Fruit fly (Drosophila melanogaster) whole organism, embryonic: Measurements from ENCODE around the gene Cyp313a1.

ENCODE experiments used
- Ada2b ChIP-seq: fragments of 200-800 bp; sonication (Bioruptor generic); IDR thresholded peaks from 2 replicates; pipeline ENCODE4 v1.3.6; 2022; ENCODE audit warnings: missing biosample characterization, missing genetic modification characterization
- Bgb ChIP-seq: fragments of 200-800 bp; sonication (Bioruptor generic); IDR thresholded peaks from 2 replicates; pipeline ENCODE4 v1.3.6; 2022; ENCODE audit warnings: missing biosample characterization, missing genetic modification characterization; ENCODE audit not compliant: partially characterized antibody
- Bteb2 ChIP-seq: fragments of 200-800 bp; sonication (Bioruptor generic); optimal IDR thresholded peaks from 2 replicates; lab custom pipeline; 2016; ENCODE audit warnings: missing biosample characterization, missing genetic modification characterization
- CG10321 ChIP-seq: fragments of 200-800 bp; sonication (Bioruptor generic); IDR thresholded peaks from 2 replicates; pipeline ENCODE4 v1.3.6; 2022; ENCODE audit warnings: missing biosample characterization, missing genetic modification characterization
- CG10654 ChIP-seq: fragments of 200-800 bp; sonication (Bioruptor generic); optimal IDR thresholded peaks from 2 replicates; lab custom pipeline; 2016; ENCODE audit warnings: missing biosample characterization, missing genetic modification characterization
- CG11093 ChIP-seq: fragments of 200-800 bp; sonication (Bioruptor generic); IDR thresholded peaks from 3 replicates; pipeline ENCODE4 v1.3.6; 2022; ENCODE audit warnings: missing biosample characterization, missing genetic modification characterization
- CG12104 ChIP-seq: fragments of 200-800 bp; sonication (Bioruptor generic); optimal IDR thresholded peaks from 3 replicates; lab custom pipeline; 2016; ENCODE audit warnings: missing biosample characterization, missing genetic modification characterization
- CG12219 ChIP-seq: fragments of 200-800 bp; sonication (Bioruptor generic); optimal IDR thresholded peaks from 3 replicates; lab custom pipeline; 2018; ENCODE audit warnings: missing biosample characterization, mild to moderate bottlenecking, missing genetic modification characterization
- CG12769 ChIP-seq: fragments of 200-800 bp; sonication (Bioruptor generic); optimal IDR thresholded peaks from 2 replicates; lab custom pipeline; 2019; ENCODE audit warnings: missing biosample characterization, mild to moderate bottlenecking, missing genetic modification characterization, moderate library complexity
- CG13775 ChIP-seq: fragments of 200-800 bp; sonication (Bioruptor generic); optimal IDR thresholded peaks from 3 replicates; lab custom pipeline; 2017; ENCODE audit warnings: missing biosample characterization, mild to moderate bottlenecking, missing genetic modification characterization
- CG13894 ChIP-seq: fragments of 200-800 bp; sonication (Bioruptor generic); optimal IDR thresholded peaks from 3 replicates; lab custom pipeline; 2018; ENCODE audit warnings: missing biosample characterization, mild to moderate bottlenecking, missing genetic modification characterization, moderate library complexity
- CG15514 ChIP-seq: fragments of 200-800 bp; sonication (Bioruptor generic); optimal IDR thresholded peaks from 3 replicates; lab custom pipeline; 2017; ENCODE audit warnings: missing biosample characterization, missing genetic modification characterization, mild to moderate bottlenecking, moderate library complexity, missing genetic modification reagents
- CG16779 ChIP-seq: fragments of 200-800 bp; sonication (Bioruptor generic); IDR thresholded peaks from 2 replicates; pipeline ENCODE4 v1.3.6; 2022; ENCODE audit warnings: missing biosample characterization, missing genetic modification characterization
- CG16813 ChIP-seq: fragments of 200-800 bp; sonication (Bioruptor generic); IDR thresholded peaks from 3 replicates; pipeline ENCODE4 v1.3.6; 2022; ENCODE audit warnings: missing biosample characterization, missing genetic modification characterization; ENCODE audit not compliant: partially characterized antibody
- CG17359 ChIP-seq: fragments of 200-800 bp; sonication (Bioruptor generic); optimal IDR thresholded peaks from 3 replicates; lab custom pipeline; 2018; ENCODE audit warnings: missing biosample characterization, mild to moderate bottlenecking, missing genetic modification characterization, moderate library complexity
- CG18599 ChIP-seq: fragments of 200-800 bp; sonication (Bioruptor generic); optimal IDR thresholded peaks from 3 replicates; lab custom pipeline; 2017; ENCODE audit warnings: missing biosample characterization, missing genetic modification characterization, mild to moderate bottlenecking, moderate library complexity, missing genetic modification reagents
- CG2199 ChIP-seq: fragments of 200-800 bp; sonication (Bioruptor generic); IDR thresholded peaks from 3 replicates; pipeline ENCODE4 v1.3.6; 2022; ENCODE audit warnings: missing biosample characterization, missing genetic modification characterization
- CG34376 ChIP-seq: fragments of 200-800 bp; sonication (Bioruptor generic); optimal IDR thresholded peaks from 2 replicates; lab custom pipeline; 2018; ENCODE audit warnings: missing biosample characterization, mild to moderate bottlenecking, missing genetic modification characterization
- CG7271 ChIP-seq: fragments of 200-800 bp; sonication (Bioruptor generic); optimal IDR thresholded peaks from 2 replicates; lab custom pipeline; 2018; ENCODE audit warnings: missing biosample characterization, mild to moderate bottlenecking, missing genetic modification characterization, moderate library complexity
- CG9437 ChIP-seq: fragments of 200-800 bp; sonication (Bioruptor generic); optimal IDR thresholded peaks from 2 replicates; lab custom pipeline; 2018; ENCODE audit warnings: missing biosample characterization, mild to moderate bottlenecking, missing genetic modification characterization
- CkIIα-i1 ChIP-seq: fragments of 200-800 bp; sonication (Bioruptor generic); IDR thresholded peaks from 2 replicates; pipeline ENCODE4 v1.3.6; 2022; ENCODE audit warnings: missing biosample characterization, missing genetic modification characterization
- Dad ChIP-seq: fragments of 200-800 bp; sonication (Bioruptor generic); optimal IDR thresholded peaks from 3 replicates; lab custom pipeline; 2016; ENCODE audit warnings: missing biosample characterization, missing genetic modification characterization
- Dfd ChIP-seq, 2 experiments: fragments of >200 bp; optimal IDR thresholded peaks; 2 replicates each; lab custom pipeline; 2017; ENCODE audit warnings: missing biosample characterization in 2 of 2, missing genetic modification characterization in 2 of 2
- Doc3 ChIP-seq: fragments of 200-800 bp; sonication (Bioruptor generic); IDR thresholded peaks from 3 replicates; pipeline ENCODE4 v1.3.6; 2022; ENCODE audit warnings: missing biosample characterization, missing genetic modification characterization; ENCODE audit not compliant: partially characterized antibody
- Drgx ChIP-seq: fragments of 200-800 bp; sonication (Bioruptor generic); IDR thresholded peaks from 2 replicates; pipeline ENCODE4 v1.3.6; 2022; ENCODE audit warnings: missing biosample characterization, missing genetic modification characterization
- Eip74EF ChIP-seq, 2 experiments: fragments of 200-800 bp in 1 of 2; fragments of >200 bp in 1 of 2; sonication (Bioruptor generic) in 1 of 2; optimal IDR thresholded peaks; 2 replicates each; lab custom pipeline; 2017 to 2019; ENCODE audit warnings: missing biosample characterization in 2 of 2, missing genetic modification characterization in 2 of 2, mild to moderate bottlenecking in 1 of 2, moderate library complexity in 1 of 2
- H15 ChIP-seq: fragments of 200-800 bp; sonication (Bioruptor generic); IDR thresholded peaks from 3 replicates; pipeline ENCODE4 v1.3.6; 2022; ENCODE audit warnings: missing biosample characterization, missing genetic modification characterization
- Max ChIP-seq: fragments of 200-800 bp; sonication (Bioruptor generic); optimal IDR thresholded peaks from 2 replicates; lab custom pipeline; 2016; ENCODE audit warnings: missing biosample characterization, mild to moderate bottlenecking, missing genetic modification characterization
- Nf-YC ChIP-seq: fragments of 200-800 bp; optimal IDR thresholded peaks from 3 replicates; lab custom pipeline; 2019; ENCODE audit warnings: missing biosample characterization, mild to moderate bottlenecking, missing genetic modification characterization, moderate library complexity
- Opbp ChIP-seq: fragments of 200-800 bp; sonication (Bioruptor generic); IDR thresholded peaks from 3 replicates; pipeline ENCODE4 v1.3.6; 2022; ENCODE audit warnings: missing biosample characterization, missing genetic modification characterization; ENCODE audit not compliant: partially characterized antibody
- Sry-β ChIP-seq: fragments of 200-800 bp; sonication (Bioruptor generic); optimal IDR thresholded peaks from 2 replicates; lab custom pipeline; 2018; ENCODE audit warnings: missing biosample characterization, mild to moderate bottlenecking, missing genetic modification characterization, moderate library complexity
- caup ChIP-seq: fragments of 200-800 bp; sonication (Bioruptor generic); optimal IDR thresholded peaks from 3 replicates; lab custom pipeline; 2017; ENCODE audit warnings: missing biosample characterization, mild to moderate bottlenecking, missing genetic modification characterization, moderate library complexity; ENCODE audit not compliant: severe bottlenecking
- cg ChIP-seq: fragments of 200-800 bp; sonication (Bioruptor generic); optimal IDR thresholded peaks from 3 replicates; lab custom pipeline; 2019; ENCODE audit warnings: missing biosample characterization, mild to moderate bottlenecking, missing genetic modification characterization, moderate library complexity
- croc ChIP-seq: fragments of 200-800 bp; sonication (Bioruptor generic); conservative IDR thresholded peaks from 3 replicates; pipeline ENCODE4 v1.3.6; 2022; ENCODE audit warnings: missing biosample characterization, missing genetic modification characterization
- crol ChIP-seq: fragments of 200-800 bp; sonication (Bioruptor generic); IDR thresholded peaks from 2 replicates; pipeline ENCODE4 v1.3.6; 2022; ENCODE audit warnings: missing biosample characterization, missing genetic modification characterization
- exex ChIP-seq: fragments of 200-800 bp; sonication (Bioruptor generic); optimal IDR thresholded peaks from 4 replicates; lab custom pipeline; 2018; ENCODE audit warnings: missing biosample characterization, mild to moderate bottlenecking, missing genetic modification characterization, moderate library complexity
- gce ChIP-seq: fragments of 200-800 bp; sonication (Bioruptor generic); IDR thresholded peaks from 3 replicates; pipeline ENCODE4 v1.3.6; 2022; ENCODE audit warnings: missing biosample characterization, missing genetic modification characterization
- gem ChIP-seq: fragments of 200-800 bp; sonication (Bioruptor generic); optimal IDR thresholded peaks from 2 replicates; lab custom pipeline; 2019; ENCODE audit warnings: missing biosample characterization, mild to moderate bottlenecking, missing genetic modification characterization, moderate library complexity
- gt ChIP-seq: fragments of 200-800 bp; sonication (Bioruptor generic); IDR thresholded peaks from 2 replicates; pipeline ENCODE4 v1.3.6; 2022; ENCODE audit warnings: missing biosample characterization, missing genetic modification characterization
- ham ChIP-seq: fragments of 200-800 bp; sonication (Bioruptor generic); IDR thresholded peaks from 2 replicates; pipeline ENCODE4 v1.3.6; 2022; ENCODE audit warnings: missing biosample characterization, missing genetic modification characterization
- pan ChIP-seq, 4 experiments: fragments of >200 bp in 3 of 4; fragments of 200-800 bp in 1 of 4; sonication (Bioruptor generic) in 1 of 4; optimal IDR thresholded peaks in 3 of 4; IDR thresholded peaks in 1 of 4; 2 replicates each; pipeline versions ENCODE4 v1.3.6 to Lab custom; 2017 to 2022; ENCODE audit warnings: missing biosample characterization in 2 of 4, missing genetic modification characterization in 2 of 4, mixed read lengths in 1 of 4
- pnt ChIP-seq: fragments of 200-800 bp; sonication (Bioruptor generic); optimal IDR thresholded peaks from 3 replicates; lab custom pipeline; 2016; ENCODE audit warnings: missing biosample characterization, missing genetic modification characterization
- pzg ChIP-seq: fragments of 200-800 bp; sonication (Bioruptor generic); optimal IDR thresholded peaks from 3 replicates; lab custom pipeline; 2018; ENCODE audit warnings: missing biosample characterization, mild to moderate bottlenecking, missing genetic modification characterization, moderate library complexity
- ranshi ChIP-seq: fragments of 200-800 bp; sonication (Bioruptor generic); IDR thresholded peaks from 2 replicates; pipeline ENCODE4 v1.3.6; 2022; ENCODE audit warnings: missing biosample characterization, missing genetic modification characterization
- schlank ChIP-seq: fragments of 200-800 bp; sonication (Bioruptor generic); optimal IDR thresholded peaks from 2 replicates; lab custom pipeline; 2018; ENCODE audit warnings: missing biosample characterization, mild to moderate bottlenecking, missing genetic modification characterization
- slbo ChIP-seq: fragments of 200-800 bp; sonication (Bioruptor generic); IDR thresholded peaks from 2 replicates; pipeline ENCODE4 v1.3.6; 2022; ENCODE audit warnings: missing biosample characterization, missing genetic modification characterization
- sug ChIP-seq: fragments of 200-800 bp; optimal IDR thresholded peaks from 2 replicates; lab custom pipeline; 2019; ENCODE audit warnings: missing biosample characterization, mild to moderate bottlenecking, missing genetic modification characterization, moderate library complexity
- wek ChIP-seq: fragments of 200-800 bp; sonication (Bioruptor generic); optimal IDR thresholded peaks from 3 replicates; lab custom pipeline; 2018; ENCODE audit warnings: missing biosample characterization, mild to moderate bottlenecking, missing genetic modification characterization, moderate library complexity

The Cyp313a1 gene

DNA sequence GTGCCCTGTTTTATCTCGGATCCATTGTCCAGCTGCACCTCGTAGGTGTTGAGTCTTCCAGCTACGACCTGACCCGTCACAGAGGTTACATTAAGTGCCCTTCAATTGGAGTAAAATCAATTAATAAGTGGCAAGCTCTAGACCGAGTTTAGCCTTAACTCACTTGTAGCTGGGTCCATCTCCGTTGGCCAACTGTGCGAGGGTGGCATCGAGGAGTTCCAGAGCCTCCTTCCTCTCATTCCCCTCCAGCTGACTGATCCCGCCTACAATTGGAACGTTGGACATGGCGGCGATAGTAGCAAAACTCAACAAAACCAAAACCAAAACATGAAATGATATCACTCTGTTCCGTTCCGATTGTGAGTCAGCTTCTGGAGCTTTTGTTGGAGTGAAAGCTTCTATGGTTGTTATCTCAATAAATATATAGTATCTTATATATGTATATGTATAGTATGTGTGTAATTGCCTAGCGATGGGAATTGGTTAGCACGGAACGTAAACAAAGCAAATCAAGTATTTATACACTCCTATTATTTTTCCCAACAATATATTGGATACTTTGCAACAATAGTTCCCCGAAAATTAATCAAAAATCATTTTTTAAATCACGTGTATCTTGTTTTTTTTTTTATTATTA is 47.8 kb downstream of the Cyp313a1 start, which contains the start of gene CG8066 (continued):
- no peak for TF ChIP-seq gt (GFP tag; lab: Robert Waterston, UW)
- no peak for TF ChIP-seq schlank
- no peak for TF ChIP-seq CG12104 (GFP tag; lab: Kevin White, UChicago)
- peak; percentile 15 for TF ChIP-seq CG17359 (tag; lab: Kevin White, UChicago)
- TF ChIP-seq CG15514 (GFP tag; lab: Kevin White, UChicago) = peak; percentile 51
- TF ChIP-seq pnt = no peak
- peak; percentile 58 for TF ChIP-seq cg (GFP tag; lab: Kevin White, UChicago)
- TF ChIP-seq CG10321 = no peak
- peak; percentile 2 for TF ChIP-seq CG13775 (GFP tag; lab: Kevin White, UChicago)
- peak; percentile 49 for TF ChIP-seq gem (tag; lab: Kevin White, UChicago)
- TF ChIP-seq wek = no peak
- no peak for TF ChIP-seq CG12219 (GFP tag; lab: Kevin White, UChicago)
- TF ChIP-seq CG16779 = no peak
- no peak for TF ChIP-seq CG9437
- TF ChIP-seq pzg (GFP tag; lab: Kevin White, UChicago) = no peak
- no peak for TF ChIP-seq Max
- TF ChIP-seq Bgb = peak; percentile 15; the same call in 1 of the 2 replicates
- no peak for TF ChIP-seq pan (optimal IDR thresholded peaks at IDR 0.05; lab: Kevin White, UChicago)
- TF ChIP-seq pan (GFP tag; optimal IDR thresholded peaks at IDR 0.05 in 1 of 2, IDR thresholded peaks at IDR 0.05 in 1 of 2) = no peak
- TF ChIP-seq CG7271 (tag; lab: Kevin White, UChicago) = no peak
- no peak for TF ChIP-seq Nf-YC (tag; lab: Kevin White, UChicago)
- no peak for TF ChIP-seq gce (GFP tag; lab: Robert Waterston, UW)
- TF ChIP-seq Bteb2 (GFP tag; lab: Kevin White, UChicago) = no peak
- peak; percentile 45; the same call in 1 of the 2 replicates for TF ChIP-seq slbo (GFP tag; lab: Robert Waterston, UW)
- peak; percentile 58 for TF ChIP-seq crol
- TF ChIP-seq CG10654 (GFP tag; lab: Kevin White, UChicago) = no peak
- TF ChIP-seq exex = peak; percentile 60
- TF ChIP-seq Dad = no peak
- no peak for TF ChIP-seq Opbp (GFP tag; lab: Robert Waterston, UW)
- peak; percentile 35; the same call in 1 of the 3 replicates for TF ChIP-seq Doc3
- no peak for TF ChIP-seq CG2199 (GFP tag; lab: Robert Waterston, UW)
- no peak for TF ChIP-seq CG16813 (GFP tag; lab: Robert Waterston, UW)
- TF ChIP-seq sug (tag; lab: Kevin White, UChicago) = no peak
- TF ChIP-seq Drgx (GFP tag; lab: Robert Waterston, UW) = no peak
- TF ChIP-seq CG11093 = no peak
- no peak for TF ChIP-seq H15 (GFP tag; lab: Robert Waterston, UW)
- TF ChIP-seq CkIIα-i1 (GFP tag; lab: Robert Waterston, UW) = no peak
- peak; percentile 46 for TF ChIP-seq caup (GFP tag; lab: Kevin White, UChicago)
- TF ChIP-seq CG34376 (GFP tag; lab: Kevin White, UChicago) = peak; percentile 30
- TF ChIP-seq croc (GFP tag; lab: Robert Waterston, UW) = no peak
- no peak for TF ChIP-seq Ada2b (GFP tag; lab: Robert Waterston, UW)
- TF ChIP-seq ranshi (GFP tag; lab: Robert Waterston, UW) = 0 out of 2 replicates have a peak, but pooled peaks have one; percentile 15
- TF ChIP-seq Dfd (GFP tag; optimal IDR thresholded peaks at IDR 0.05; lab: Kevin White, UChicago) = no peak
- TF ChIP-seq CG12769 (tag; lab: Kevin White, UChicago) = peak; percentile 24
- no peak for TF ChIP-seq ham (GFP tag; lab: Robert Waterston, UW)
- TF ChIP-seq CG18599 (GFP tag; lab: Kevin White, UChicago) = peak; percentile 49
- TF ChIP-seq CG13894 (tag; lab: Kevin White, UChicago) = peak; percentile 37
- TF ChIP-seq Eip74EF (GFP tag; optimal IDR thresholded peaks at IDR 0.05; lab: Kevin White, UChicago) = no peak
- TF ChIP-seq Sry-β (GFP tag; lab: Kevin White, UChicago) = no peak
